Fruit fly (Drosophila melanogaster): ENCODE data around the gene Pi4KIIIalpha.

Gene Pi4KIIIalpha

DNA sequence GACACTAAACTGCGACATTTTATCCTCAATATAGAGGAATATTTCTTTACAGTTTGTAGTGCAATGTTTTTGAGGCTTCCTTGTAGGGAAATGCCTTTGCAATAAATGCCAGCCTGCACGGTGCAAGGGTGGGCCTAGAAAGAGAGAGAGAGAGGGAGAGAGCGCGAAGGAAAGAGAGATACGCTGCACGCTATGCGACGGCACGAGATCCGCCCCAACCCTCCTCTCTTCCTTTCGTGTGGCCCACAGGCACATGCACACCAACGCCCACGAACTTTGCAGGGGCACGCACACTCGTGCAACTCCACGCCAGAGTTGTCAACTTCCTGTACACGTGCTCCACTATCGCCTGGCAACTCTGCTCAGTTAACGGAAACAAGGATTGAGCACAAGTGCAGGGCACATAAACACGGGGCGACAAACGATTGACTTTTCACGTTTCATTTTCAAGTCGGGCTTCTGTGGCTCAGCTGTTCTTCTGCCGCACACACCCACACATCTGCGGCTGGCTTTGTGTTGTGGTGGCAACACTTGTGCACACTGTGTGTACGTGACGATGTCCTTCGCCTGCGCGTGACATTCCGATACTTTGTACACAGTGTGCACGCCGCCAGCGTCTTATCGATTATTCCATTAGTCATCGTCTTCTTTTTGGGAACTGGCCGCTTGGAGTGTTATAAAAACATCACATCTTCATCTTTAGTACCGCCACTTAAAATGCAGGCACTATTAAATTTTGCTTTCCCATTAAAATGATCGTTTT lies 11.5 kb downstream of the Pi4KIIIalpha start (continued):
- TF ChIP-seq dpn (GFP tag; optimal IDR thresholded peaks at IDR 0.05) (no peak), HLH4C (GFP tag; IDR thresholded peaks at IDR 0.05; ENCODE audit: partially characterized antibody) (no peak), CG31441 (GFP tag; IDR thresholded peaks at IDR 0.05) (no peak), Xrp1 (GFP tag; IDR thresholded peaks at IDR 0.05) (no peak), Blimp-1 (GFP tag; optimal IDR thresholded peaks at IDR 0.05) (no peak), HmgD (GFP tag; optimal IDR thresholded peaks at IDR 0.05) (no peak), unc-4 (GFP tag; IDR thresholded peaks at IDR 0.05; ENCODE audit: partially characterized antibody) (peak; percentile 41; the same call in 1 of the 2 replicates), CG12744 (GFP tag; optimal IDR thresholded peaks at IDR 0.05) (no peak), nau (GFP tag; optimal IDR thresholded peaks at IDR 0.05) (no peak), CG11696 (GFP tag; IDR thresholded peaks at IDR 0.05) (no peak), bsh (GFP tag; optimal IDR thresholded peaks at IDR 0.05) (no peak), knrl (GFP tag; IDR thresholded peaks at IDR 0.05; ENCODE audit: partially characterized antibody) (peak; percentile 20; the same call in 1 of the 3 replicates), CG1792 (GFP tag; optimal IDR thresholded peaks at IDR 0.05) (no peak), tll (GFP tag; optimal IDR thresholded peaks at IDR 0.05) (no peak), kay (GFP tag; optimal IDR thresholded peaks at IDR 0.05) (no peak), CG32532 (GFP tag; IDR thresholded peaks at IDR 0.05) (no peak; the same call in 1 of the 2 replicates), onecut (GFP tag; IDR thresholded peaks at IDR 0.05) (peak; percentile 69), CG1832 (GFP tag; optimal IDR thresholded peaks at IDR 0.05) (peak; percentile 55), grn (GFP tag; optimal IDR thresholded peaks at IDR 0.05) (no peak), PHDP (tag; optimal IDR thresholded peaks at IDR 0.05) (no peak), D (optimal IDR thresholded peaks at IDR 0.05) (no peak), D (GFP tag; optimal IDR thresholded peaks at IDR 0.05) (no peak), sna (GFP tag; IDR thresholded peaks at IDR 0.05; ENCODE audit: partially characterized antibody) (no peak), nerfin-1 (tag; optimal IDR thresholded peaks at IDR 0.05) (peak; percentile 51), cwo (GFP tag; optimal IDR thresholded peaks at IDR 0.05) (no peak), CG14014 (GFP tag; IDR thresholded peaks at IDR 0.05) (no peak), dysf (GFP tag; IDR thresholded peaks at IDR 0.05) (peak; percentile 30; the same call in 1 of the 3 replicates), Hmx (GFP tag; optimal IDR thresholded peaks at IDR 0.05) (no peak), CG16815 (GFP tag; optimal IDR thresholded peaks at IDR 0.05) (no peak), CG14050 (GFP tag; IDR thresholded peaks at IDR 0.05) (no peak), CG18599 (GFP tag; optimal IDR thresholded peaks at IDR 0.05) (peak; percentile 18), CG13424 (tag; optimal IDR thresholded peaks at IDR 0.05) (no peak), seq (GFP tag; IDR thresholded peaks at IDR 0.05) (peak; percentile 18; the same call in 1 of the 2 replicates), Max (GFP tag; optimal IDR thresholded peaks at IDR 0.05) (no peak), sens (GFP tag) (peak; percentile 15), Bdp1 (GFP tag; optimal IDR thresholded peaks at IDR 0.05) (no peak), CG14667 (GFP tag; IDR thresholded peaks at IDR 0.05) (no peak), Vsx1 (GFP tag; optimal IDR thresholded peaks at IDR 0.05) (no peak), fd64A (GFP tag; optimal IDR thresholded peaks at IDR 0.05) (no peak), HmgZ (tag; optimal IDR thresholded peaks at IDR 0.05) (no peak), CG18262 (tag; optimal IDR thresholded peaks at IDR 0.05) (no peak), cg (GFP tag; optimal IDR thresholded peaks at IDR 0.05) (peak; percentile 51), vnd (GFP tag; IDR thresholded peaks at IDR 0.05; ENCODE audit: partially characterized antibody) (no peak), Aef1 (GFP tag; IDR thresholded peaks at IDR 0.05) (no peak), CG17612 (GFP tag; IDR thresholded peaks at IDR 0.05) (no peak), Fer1 (GFP tag; optimal IDR thresholded peaks at IDR 0.05) (peak; percentile 7), ewg (GFP tag; optimal IDR thresholded peaks at IDR 0.05) (peak; percentile 79), Hr78 (GFP tag; optimal IDR thresholded peaks at IDR 0.05) (no peak)
